Worm (Caenorhabditis elegans): ENCODE measurements around the gene ifg-1.

DNA sequence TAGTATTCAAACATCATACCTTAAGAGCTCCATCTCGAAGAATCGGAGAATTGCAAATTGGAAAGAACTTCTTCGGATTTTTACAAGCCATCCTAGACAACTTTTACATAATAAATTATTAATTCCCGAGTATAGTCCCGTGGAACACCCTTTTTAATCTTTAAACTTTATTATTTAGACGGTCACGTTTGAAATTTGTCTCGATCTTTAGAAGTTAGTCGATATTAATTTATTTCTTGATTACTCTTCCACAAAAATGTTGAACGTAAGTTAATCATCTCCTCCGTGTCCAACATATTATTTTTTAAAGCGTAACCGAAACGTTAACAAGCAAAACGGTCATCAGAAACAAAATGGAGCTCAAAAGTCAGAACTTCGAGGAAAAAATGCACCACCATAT lies 43.6 kb upstream of the ifg-1 start, which contains the start of the genes decr-1.3 and T05C12.1:
- TF ChIP-seq sea-1 (GFP tag; conservative IDR thresholded peaks at IDR 0.05) (no peak), flt-1 (GFP tag; IDR thresholded peaks at IDR 0.05) (no peak), tbx-11 (GFP tag; IDR thresholded peaks at IDR 0.05) (no peak), tra-4 (tag; optimal IDR thresholded peaks at IDR 0.05) (no peak), ets-7 (tag; optimal IDR thresholded peaks at IDR 0.05) (no peak), ama-1 (optimal IDR thresholded peaks at IDR 0.05) (no peak), hnd-1 (tag; optimal IDR thresholded peaks at IDR 0.05) (no peak), B0310.2 (tag; optimal IDR thresholded peaks at IDR 0.05) (no peak), F13C5.2 (tag; optimal IDR thresholded peaks at IDR 0.05) (no peak), ceh-13 (GFP tag; optimal IDR thresholded peaks at IDR 0.05) (no peak)

All from whole organism, early embryonic.